Worm (Caenorhabditis elegans): ENCODE measurements around the gene gst-40.
A peak's percentile ranks its signal among the peaks of the same experiment; 100 is the strongest.

Gene gst-40

DNA sequence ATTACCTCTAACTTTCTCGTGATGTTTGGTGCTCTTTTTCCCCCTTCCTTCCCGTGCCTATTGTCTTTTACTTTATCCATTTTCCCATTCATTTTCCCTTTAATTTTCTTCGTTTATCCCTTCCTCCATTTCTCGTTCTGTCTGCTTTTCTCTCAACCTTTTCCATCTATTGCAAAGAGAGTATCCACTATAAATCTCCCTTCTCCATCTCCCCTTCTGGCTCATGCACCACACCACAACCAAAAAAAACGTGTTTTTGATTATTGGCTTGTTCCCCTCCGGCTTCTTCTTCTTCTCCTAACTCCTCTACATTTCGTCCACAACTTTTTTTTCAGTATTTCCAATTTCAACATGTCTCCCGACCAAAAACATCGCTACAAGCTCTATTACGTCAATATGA lies at the start of gene gst-40:
Gene gst-40, plus strand, starts transcription at position 236 of the 400 bp plus-strand sequence.
- no peak for TF ChIP-seq attf-4 (tag; optimal IDR thresholded peaks at IDR 0.05)
- TF ChIP-seq aha-1 (tag), result peak; percentile 63
- TF ChIP-seq hmg-1.1 (GFP tag; IDR thresholded peaks at IDR 0.05), result 0 out of 2 replicates have a peak, but pooled peaks have one; percentile 26

DNA sequence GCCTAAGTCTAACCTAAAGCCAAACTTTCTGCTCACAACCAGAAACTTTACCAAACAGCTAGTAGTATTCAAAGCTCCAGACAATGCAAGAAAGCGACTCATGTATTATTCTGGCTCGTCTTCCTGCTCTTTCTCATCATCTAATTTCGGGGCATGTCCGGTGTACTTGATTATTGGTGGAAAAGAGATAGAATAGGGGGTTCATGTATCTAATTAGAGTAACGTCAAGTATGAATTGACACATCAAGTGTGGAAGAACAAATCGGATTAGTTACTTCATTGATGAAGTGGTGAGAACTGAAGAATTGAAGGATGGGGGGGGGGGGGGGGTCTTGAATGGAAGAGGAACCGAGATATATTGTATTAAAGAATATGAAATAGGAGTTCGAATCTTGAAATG lies 44.9 kb upstream of the gst-40 start:
- TF ChIP-seq unc-62 (GFP tag; optimal IDR thresholded peaks at IDR 0.05 in 1 of 2) (peak in 1 of 2 experiments; percentile 42), unc-62 (tag; optimal IDR thresholded peaks at IDR 0.05) (no peak), nhr-41 (GFP tag; IDR thresholded peaks at IDR 0.05) (no peak), madf-9 (GFP tag; conservative IDR thresholded peaks at IDR 0.05) (no peak)

DNA sequence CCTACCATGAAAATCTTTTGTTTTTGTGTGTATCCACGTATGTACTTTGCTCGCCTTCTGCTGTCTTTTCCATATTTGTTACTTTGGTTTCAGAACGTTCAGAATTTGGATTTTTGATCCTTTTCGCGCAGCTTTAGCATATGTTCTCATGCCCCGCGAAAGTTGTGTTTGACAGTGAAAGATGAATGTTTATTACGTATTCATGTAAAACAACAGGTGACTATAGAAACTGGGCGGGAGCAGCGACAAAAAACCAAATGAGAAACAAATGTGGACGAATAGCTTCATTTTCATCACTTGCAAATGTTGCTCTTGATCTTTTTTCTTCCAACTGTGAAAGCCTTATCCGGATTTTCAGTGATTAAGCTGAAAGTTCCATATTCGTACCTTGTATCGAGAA lies 44.0 kb upstream of the gst-40 start, which contains the start of gene clec-164:
Gene clec-164, plus strand, starts transcription at position 301 of the 400 bp plus-strand sequence.
- TF ChIP-seq spr-3 (GFP tag; optimal IDR thresholded peaks at IDR 0.05) (no peak), tag-97 (GFP tag; IDR thresholded peaks at IDR 0.05) (no peak), F49E8.2 (tag; optimal IDR thresholded peaks at IDR 0.05; ENCODE audit: borderline replicate concordance) (no peak), pha-4 (GFP tag; IDR thresholded peaks at IDR 0.05) (no peak), pha-4 (tag; optimal IDR thresholded peaks at IDR 0.05) (no peak), Y5F2A.4 (GFP tag; optimal IDR thresholded peaks at IDR 0.05) (no peak)

DNA sequence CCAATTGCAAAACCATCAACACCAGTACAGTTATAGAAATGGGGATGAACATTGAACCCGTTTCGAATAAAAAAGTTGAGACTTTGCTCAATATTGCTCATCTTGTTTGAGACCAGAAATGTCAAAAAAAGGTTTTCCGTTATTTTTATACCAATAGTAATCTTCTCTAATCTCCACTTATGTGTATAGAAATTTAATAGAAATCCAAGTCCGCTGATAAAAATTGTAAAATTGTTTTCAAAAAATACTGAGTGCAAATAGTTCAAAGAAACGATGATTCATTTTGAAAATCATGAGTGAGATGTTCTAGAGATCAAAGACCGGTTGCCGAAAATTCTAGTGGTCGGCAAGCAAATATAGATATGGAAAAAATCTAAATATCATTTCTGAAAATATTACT lies 41.0 kb upstream of the gst-40 start, which contains the start of gene Y55F3C.10:
Gene Y55F3C.10, minus strand, starts transcription at position 101 of the 400 bp plus-strand sequence.
- TF ChIP-seq snpc-1.2 (GFP tag; IDR thresholded peaks at IDR 0.05) (no peak), lim-7 (GFP tag; IDR thresholded peaks at IDR 0.05) (no peak), mes-2 (tag; optimal IDR thresholded peaks at IDR 0.05; ENCODE audit: poor library complexity, severe bottlenecking) (no peak), dpl-1 (GFP tag; optimal IDR thresholded peaks at IDR 0.05) (no peak), F26F4.8 (GFP tag; conservative IDR thresholded peaks at IDR 0.05) (no peak), jun-1 (tag; optimal IDR thresholded peaks at IDR 0.05) (no peak), lin-1 (GFP tag; IDR thresholded peaks at IDR 0.05) (no peak), aly-2 (tag; optimal IDR thresholded peaks at IDR 0.05) (no peak), dmd-6 (GFP tag; IDR thresholded peaks at IDR 0.05) (no peak), lin-13 (GFP tag; optimal IDR thresholded peaks at IDR 0.05) (no peak), nhr-6 (tag; optimal IDR thresholded peaks at IDR 0.05) (no peak)

DNA sequence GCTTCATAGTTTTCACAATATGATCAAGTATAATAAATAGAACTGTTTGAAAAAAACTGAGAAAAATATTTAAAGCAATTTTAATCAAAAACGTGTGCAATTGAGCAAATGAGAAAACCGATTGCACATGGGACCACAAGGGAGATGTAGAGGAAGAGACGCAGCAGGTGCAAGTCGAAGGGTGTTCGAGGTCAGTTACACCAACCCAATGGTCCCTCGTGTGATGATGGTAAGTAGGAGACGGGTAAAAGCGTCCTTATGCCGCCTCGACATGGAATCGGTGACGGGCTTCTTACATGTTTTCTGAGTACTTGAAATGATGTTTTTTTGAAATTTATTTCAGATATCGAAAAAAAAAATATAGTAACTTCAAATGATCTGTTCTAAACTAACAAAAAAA lies 32.2 kb upstream of the gst-40 start, which contains the start of gene Y55F3C.9:
Gene Y55F3C.9, minus strand, starts transcription at position 101 of the 400 bp plus-strand sequence.
- no peak for TF ChIP-seq zip-2 (tag; optimal IDR thresholded peaks at IDR 0.05)
- TF ChIP-seq F44E2.7 (GFP tag; IDR thresholded peaks at IDR 0.05), result no peak
- TF ChIP-seq nhr-42 (GFP tag; IDR thresholded peaks at IDR 0.05), result no peak
- no peak for TF ChIP-seq zip-11 (GFP tag; IDR thresholded peaks at IDR 0.05)
- TF ChIP-seq ZK337.2 (GFP tag; IDR thresholded peaks at IDR 0.05), result no peak
- no peak for TF ChIP-seq fos-1 (tag; optimal IDR thresholded peaks at IDR 0.05)
- no peak for TF ChIP-seq madf-9 (GFP tag; conservative IDR thresholded peaks at IDR 0.05)
- no peak for TF ChIP-seq lin-39 (tag; optimal IDR thresholded peaks at IDR 0.05)
- no peak for TF ChIP-seq ceh-44 (GFP tag; IDR thresholded peaks at IDR 0.05)
- no peak for TF ChIP-seq jun-1 (tag; optimal IDR thresholded peaks at IDR 0.05)
- TF ChIP-seq lim-7 (GFP tag; IDR thresholded peaks at IDR 0.05), result no peak
- TF ChIP-seq saeg-2 (GFP tag; IDR thresholded peaks at IDR 0.05), result no peak
- TF ChIP-seq daf-19 (GFP tag; conservative IDR thresholded peaks at IDR 0.05), result no peak
- TF ChIP-seq mep-1 (tag; optimal IDR thresholded peaks at IDR 0.05), result no peak
- no peak for TF ChIP-seq F10B5.3 (tag; optimal IDR thresholded peaks at IDR 0.05)
- no peak for TF ChIP-seq tra-1 (GFP tag; IDR thresholded peaks at IDR 0.05)
- no peak for TF ChIP-seq ztf-7 (tag; optimal IDR thresholded peaks at IDR 0.05)
- no peak for TF ChIP-seq nhr-6 (tag; optimal IDR thresholded peaks at IDR 0.05)
- no peak for TF ChIP-seq unc-62 (GFP tag; optimal IDR thresholded peaks at IDR 0.05 in 1 of 2)
- TF ChIP-seq unc-62 (tag; optimal IDR thresholded peaks at IDR 0.05), result no peak

All from whole organism, L4 larva.